Fruit fly (Drosophila melanogaster): ENCODE data around the gene CG1143.

Gene CG1143

DNA sequence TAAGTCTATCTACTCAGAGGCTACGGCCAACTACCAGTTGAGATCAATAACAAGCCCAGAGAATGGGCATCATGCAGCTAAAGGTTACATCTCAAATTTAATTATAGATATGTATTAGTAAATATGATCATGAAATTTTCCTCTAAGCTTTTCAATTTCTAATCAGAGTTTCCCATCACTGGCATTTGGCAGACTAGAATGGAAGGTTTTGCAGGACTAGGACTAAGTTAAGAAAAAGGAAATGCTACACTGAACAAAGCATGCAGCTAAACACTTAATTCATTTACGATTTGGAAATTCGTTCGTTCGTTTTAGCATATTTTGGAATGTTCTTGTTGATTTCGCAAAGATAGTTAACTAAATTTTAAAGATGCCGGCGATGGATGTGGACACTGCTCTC is 14.2 kb downstream of the CG1143 start, which contains the start of gene CG33233:
CG33233 (plus strand) TSS at position 301 of the 400 bp plus-strand sequence.
- no peak for TF ChIP-seq brk (GFP tag; optimal IDR thresholded peaks at IDR 0.05)
- TF ChIP-seq br (GFP tag; optimal IDR thresholded peaks at IDR 0.05) = no peak
- no peak for TF ChIP-seq fru (GFP tag; optimal IDR thresholded peaks at IDR 0.05)
- no peak for TF ChIP-seq tai (GFP tag; optimal IDR thresholded peaks at IDR 0.05)
- no peak for TF ChIP-seq CG32264 (GFP tag; optimal IDR thresholded peaks at IDR 0.05)
- no peak for TF ChIP-seq Dfd (GFP tag; optimal IDR thresholded peaks at IDR 0.05)
- no peak for TF ChIP-seq Dif (GFP tag; optimal IDR thresholded peaks at IDR 0.05; ENCODE audit: partially characterized antibody)
- no peak for TF ChIP-seq Sp1 (GFP tag; optimal IDR thresholded peaks at IDR 0.05)
- TF ChIP-seq sage (GFP tag; optimal IDR thresholded peaks at IDR 0.05) = no peak
- no peak for TF ChIP-seq N (GFP tag; optimal IDR thresholded peaks at IDR 0.05)
- TF ChIP-seq jim (GFP tag; optimal IDR thresholded peaks at IDR 0.05) = no peak
- no peak for TF ChIP-seq Abd-B (GFP tag; optimal IDR thresholded peaks at IDR 0.05)
- no peak for TF ChIP-seq GATAd (GFP tag; optimal IDR thresholded peaks at IDR 0.05)
- TF ChIP-seq sv (GFP tag; optimal IDR thresholded peaks at IDR 0.05) = no peak

DNA sequence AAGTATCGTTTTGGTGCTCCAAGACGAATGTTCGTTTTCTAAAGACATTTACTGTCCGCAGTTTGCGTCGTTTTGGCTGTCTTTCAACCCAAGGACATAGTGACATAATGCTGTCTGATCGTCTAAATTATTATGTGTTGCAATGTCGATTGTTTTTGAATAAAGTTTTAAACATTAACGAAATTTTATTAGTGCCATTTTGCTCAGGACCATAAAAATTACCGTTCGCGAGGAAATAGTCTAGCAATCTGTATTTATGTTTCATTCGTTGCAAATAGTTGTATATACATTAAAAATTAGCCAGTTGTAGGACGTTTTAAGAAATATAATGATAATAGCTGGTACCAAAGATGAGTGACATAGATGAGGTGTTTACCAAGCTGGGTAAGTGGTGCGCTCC is 16.2 kb downstream of the CG1143 start, which contains the start of gene CG33234:
CG33234 (plus strand) TSS at position 301 of the 400 bp plus-strand sequence.
- TF ChIP-seq Hr83 (GFP tag; optimal IDR thresholded peaks at IDR 0.05; ENCODE audit: poor library complexity, severe bottlenecking) (no peak), h (GFP tag; optimal IDR thresholded peaks at IDR 0.05) (no peak), CG9705 (GFP tag; optimal IDR thresholded peaks at IDR 0.05) (no peak), lola (GFP tag; optimal IDR thresholded peaks at IDR 0.05) (no peak), br (GFP tag; optimal IDR thresholded peaks at IDR 0.05) (no peak), Sp1 (GFP tag; optimal IDR thresholded peaks at IDR 0.05) (no peak), tai (GFP tag; optimal IDR thresholded peaks at IDR 0.05) (no peak), pan (optimal IDR thresholded peaks at IDR 0.05) (no peak), Hnf4 (GFP tag; optimal IDR thresholded peaks at IDR 0.05) (no peak), N (GFP tag; optimal IDR thresholded peaks at IDR 0.05) (no peak), Abd-B (GFP tag; optimal IDR thresholded peaks at IDR 0.05) (no peak), dmrt93B (GFP tag; optimal IDR thresholded peaks at IDR 0.05) (no peak), OdsH (GFP tag; optimal IDR thresholded peaks at IDR 0.05) (no peak), Mio (GFP tag; optimal IDR thresholded peaks at IDR 0.05) (no peak), CG32264 (GFP tag; optimal IDR thresholded peaks at IDR 0.05) (no peak), Myc (optimal IDR thresholded peaks at IDR 0.05) (no peak), HLH106 (tag; optimal IDR thresholded peaks at IDR 0.05) (no peak), Dif (GFP tag; optimal IDR thresholded peaks at IDR 0.05; ENCODE audit: partially characterized antibody) (no peak), sv (GFP tag; optimal IDR thresholded peaks at IDR 0.05) (no peak)

All from whole organism, wandering third instar larva.